Worm (Caenorhabditis elegans) whole organism, L3 larva: Measurements from ENCODE around the gene srx-44.

ENCODE experiments used
- elt-2 ChIP-seq: sonication (generic microtip); optimal IDR thresholded peaks from 2 replicates; lab custom pipeline; 2016; ENCODE audit warnings: missing genetic modification reagents, mild to moderate bottlenecking, missing genetic modification characterization, missing compliant biosample characterization
- fkh-10 ChIP-seq: sonication (generic microtip); optimal IDR thresholded peaks from 2 replicates; lab custom pipeline; 2017; ENCODE audit warnings: missing biosample characterization, missing genetic modification reagents, missing genetic modification characterization
- lin-15B ChIP-seq: fragments of 150-350 bp; optimal IDR thresholded peaks from 2 replicates; lab custom pipeline; 2014; ENCODE audit warnings: missing biosample characterization, missing genetic modification characterization
- nhr-11 ChIP-seq: fragments of 150-350 bp; optimal IDR thresholded peaks from 2 replicates; lab custom pipeline; 2014; ENCODE audit warnings: missing biosample characterization, missing genetic modification characterization
- nhr-77 ChIP-seq: fragments of 150-350 bp; optimal IDR thresholded peaks from 2 replicates; lab custom pipeline; 2014; ENCODE audit warnings: missing biosample characterization, missing genetic modification characterization
- pha-4 ChIP-seq: fragments of 150-350 bp; optimal IDR thresholded peaks from 2 replicates; lab custom pipeline; 2014; ENCODE audit warnings: missing biosample characterization, missing genetic modification reagents, missing genetic modification characterization
- snpc-4 ChIP-seq: fragments of 150-350 bp; optimal IDR thresholded peaks from 2 replicates; lab custom pipeline; 2014; ENCODE audit warnings: missing biosample characterization, missing genetic modification characterization
- unc-39 ChIP-seq: sonication (generic microtip); optimal IDR thresholded peaks from 4 replicates; lab custom pipeline; 2017; ENCODE audit warnings: missing biosample characterization, missing genetic modification characterization
- unc-62 ChIP-seq: fragments of 150-350 bp; sonication (generic microtip); optimal IDR thresholded peaks from 4 replicates; lab custom pipeline; 2014; ENCODE audit warnings: missing biosample characterization, missing genetic modification reagents, missing genetic modification characterization

ce11 chrV:16046573-16046972 is 26.4 kb downstream of the srx-44 start, which contains the start of gene ZK285.2:
- no peak for TF ChIP-seq snpc-4 (tag; lab: Kevin White, UChicago)
- TF ChIP-seq unc-39 (tag; lab: Kevin White, UChicago) = no peak
- no peak for TF ChIP-seq nhr-77 (tag; lab: Kevin White, UChicago)
- no peak for TF ChIP-seq nhr-11 (tag; lab: Kevin White, UChicago)
- TF ChIP-seq elt-2 (tag; lab: Kevin White, UChicago) = no peak
- no peak for TF ChIP-seq fkh-10 (GFP tag; lab: Kevin White, UChicago)
- TF ChIP-seq unc-62 = no peak
- no peak for TF ChIP-seq lin-15B (tag; lab: Kevin White, UChicago)
- no peak for TF ChIP-seq pha-4 (tag; lab: Kevin White, UChicago)
